Worm (Caenorhabditis elegans) whole organism, L4 larva: ENCODE measurements around the gene col-167.

Experiments
- F10B5.3 ChIP-seq: sonication (generic microtip); optimal IDR thresholded peaks from 2 replicates; lab custom pipeline; 2016; ENCODE audit warnings: mild to moderate bottlenecking, missing genetic modification characterization, missing compliant biosample characterization
- F26F4.8 ChIP-seq: fragments of 200-800 bp; sonication (Bioruptor generic); conservative IDR thresholded peaks from 2 replicates; pipeline ENCODE4 v1.3.6; 2022; ENCODE audit warnings: missing genetic modification characterization, missing compliant biosample characterization
- T26A8.4 ChIP-seq: fragments of 200-800 bp; sonication (Bioruptor generic); IDR thresholded peaks from 2 replicates; pipeline ENCODE4 v1.3.6; 2022; ENCODE audit warnings: missing genetic modification characterization, missing compliant biosample characterization
- Y5F2A.4 ChIP-seq: fragments of 200-800 bp; sonication (Bioruptor generic); optimal IDR thresholded peaks from 2 replicates; lab custom pipeline; 2018; ENCODE audit warnings: mild to moderate bottlenecking, missing genetic modification characterization, missing compliant biosample characterization
- aly-2 ChIP-seq: sonication (generic microtip); optimal IDR thresholded peaks from 2 replicates; lab custom pipeline; 2018; ENCODE audit warnings: missing biosample characterization, missing genetic modification characterization
- ceh-32 ChIP-seq: sonication (generic microtip); optimal IDR thresholded peaks from 2 replicates; lab custom pipeline; 2016; ENCODE audit warnings: mild to moderate bottlenecking, missing genetic modification characterization, missing compliant biosample characterization; ENCODE audit not compliant: poor library complexity
- daf-16 ChIP-seq, 3 experiments: sonication (generic microtip); optimal IDR thresholded peaks; 2 replicates each; lab custom pipeline; 2016 to 2017; ENCODE audit warnings: missing genetic modification characterization in 3 of 3, missing genetic modification reagents in 3 of 3, mild to moderate bottlenecking in 2 of 3, missing compliant biosample characterization in 2 of 3, missing biosample characterization in 1 of 3, moderate library complexity in 1 of 3
- dmd-9 ChIP-seq: fragments of 200-800 bp; sonication (Bioruptor generic); IDR thresholded peaks from 2 replicates; pipeline ENCODE4 v1.3.6; 2022; ENCODE audit warnings: missing genetic modification reagents, missing genetic modification characterization, missing compliant biosample characterization
- egl-27 ChIP-seq: sonication (generic microtip); optimal IDR thresholded peaks from 3 replicates; lab custom pipeline; 2017; ENCODE audit warnings: missing biosample characterization, missing genetic modification reagents, missing genetic modification characterization
- egl-43 ChIP-seq: fragments of 200-800 bp; sonication (Bioruptor generic); IDR thresholded peaks from 2 replicates; pipeline ENCODE4 v1.3.6; 2022; ENCODE audit warnings: missing genetic modification reagents, missing genetic modification characterization, missing compliant biosample characterization
- fos-1 ChIP-seq: fragments of 150-350 bp; optimal IDR thresholded peaks from 2 replicates; lab custom pipeline; 2014; ENCODE audit warnings: missing biosample characterization, missing genetic modification characterization
- jun-1 ChIP-seq: fragments of 150-350 bp; optimal IDR thresholded peaks from 2 replicates; lab custom pipeline; 2014; ENCODE audit warnings: missing biosample characterization, missing genetic modification reagents, missing genetic modification characterization
- lin-29 ChIP-seq: fragments of 200-800 bp; sonication (Bioruptor generic); IDR thresholded peaks from 2 replicates; pipeline ENCODE4 v1.3.6; 2022; ENCODE audit warnings: missing genetic modification reagents, missing genetic modification characterization, missing compliant biosample characterization
- lin-38 ChIP-seq: fragments of 200-800 bp; sonication (Bioruptor generic); IDR thresholded peaks from 2 replicates; pipeline ENCODE4 v1.3.6; 2022; ENCODE audit warnings: missing genetic modification reagents, missing genetic modification characterization, missing compliant biosample characterization
- lsy-2 ChIP-seq, 2 experiments: fragments of 150-350 bp in 1 of 2; sonication (generic microtip) in 1 of 2; optimal IDR thresholded peaks; 2 replicates each; lab custom pipeline; 2014 to 2017; ENCODE audit warnings: missing biosample characterization in 2 of 2, missing genetic modification characterization in 2 of 2
- madf-5 ChIP-seq, 2 experiments: fragments of 200-800 bp; sonication (Bioruptor generic); IDR thresholded peaks; 2 replicates each; pipeline ENCODE4 v1.3.6; 2022; ENCODE audit warnings: missing compliant biosample characterization in 2 of 2, missing genetic modification characterization in 2 of 2
- nhr-42 ChIP-seq: fragments of 200-800 bp; sonication (Bioruptor generic); IDR thresholded peaks from 2 replicates; pipeline ENCODE4 v1.3.6; 2022; ENCODE audit warnings: missing genetic modification characterization, missing compliant biosample characterization
- nhr-6 ChIP-seq: fragments of 150-350 bp; optimal IDR thresholded peaks from 2 replicates; lab custom pipeline; 2014; ENCODE audit warnings: missing biosample characterization, missing genetic modification characterization
- nhr-76 ChIP-seq: fragments of 150-350 bp; optimal IDR thresholded peaks from 2 replicates; lab custom pipeline; 2014; ENCODE audit warnings: missing biosample characterization, missing genetic modification characterization
- nhr-77 ChIP-seq: fragments of 150-350 bp; optimal IDR thresholded peaks from 2 replicates; lab custom pipeline; 2014; ENCODE audit warnings: missing biosample characterization, missing genetic modification characterization
- php-3 ChIP-seq: fragments of 200-800 bp; sonication (Bioruptor generic); IDR thresholded peaks from 2 replicates; pipeline ENCODE4 v1.3.6; 2022; ENCODE audit warnings: missing genetic modification reagents, missing genetic modification characterization, missing compliant biosample characterization
- skn-1 ChIP-seq: fragments of 150-350 bp; optimal IDR thresholded peaks from 2 replicates; lab custom pipeline; 2014; ENCODE audit warnings: missing biosample characterization, missing genetic modification characterization
- spr-3 ChIP-seq: fragments of 200-800 bp; sonication (Bioruptor generic); optimal IDR thresholded peaks from 2 replicates; lab custom pipeline; 2018; ENCODE audit warnings: mild to moderate bottlenecking, missing genetic modification characterization, missing compliant biosample characterization
- tag-97 ChIP-seq: fragments of 200-800 bp; sonication (Bioruptor generic); IDR thresholded peaks from 2 replicates; pipeline ENCODE4 v1.3.6; 2022; ENCODE audit warnings: missing genetic modification characterization, missing compliant biosample characterization
- vab-7 ChIP-seq: fragments of 200-800 bp; sonication (Bioruptor generic); IDR thresholded peaks from 2 replicates; pipeline ENCODE4 v1.3.6; 2022; ENCODE audit warnings: missing genetic modification reagents, missing genetic modification characterization, missing compliant biosample characterization
- zag-1 ChIP-seq: fragments of 150-350 bp; optimal IDR thresholded peaks from 2 replicates; lab custom pipeline; 2014; ENCODE audit warnings: missing biosample characterization, missing genetic modification characterization
- zip-2 ChIP-seq: fragments of 150-350 bp; optimal IDR thresholded peaks from 2 replicates; lab custom pipeline; 2014; ENCODE audit warnings: missing biosample characterization, missing genetic modification characterization

col-167 gene

ce11 chrX:6371192-6372116 is 48.2 kb downstream of the col-167 start (continued):
- TF ChIP-seq aly-2 (tag; lab: Kevin White, UChicago) (no peak), lin-38 (GFP tag; lab: Robert Waterston, UW) (no peak; the same call in 1 of the 2 replicates), tag-97 (GFP tag; lab: Robert Waterston, UW) (no peak), egl-43 (GFP tag; lab: Robert Waterston, UW) (no peak; the same call in none of the 2 replicates), zip-2 (peak; percentile 43), nhr-6 (tag; lab: Kevin White, UChicago) (no peak), F26F4.8 (peak; percentile 90), nhr-76 (tag; lab: Kevin White, UChicago) (no peak), nhr-77 (peak; percentile 26), T26A8.4 (GFP tag; lab: Robert Waterston, UW) (no peak; the same call in 1 of the 2 replicates), ceh-32 (tag; lab: Kevin White, UChicago) (peak; percentile 39), Y5F2A.4 (GFP tag; lab: Kevin White, UChicago) (peak; percentile 40), spr-3 (GFP tag; lab: Kevin White, UChicago) (peak; percentile 81), lin-29 (GFP tag; lab: Robert Waterston, UW) (peak; percentile 43; the same call in 1 of the 2 replicates), vab-7 (GFP tag; lab: Robert Waterston, UW) (peak; percentile 90), zag-1 (tag; lab: Kevin White, UChicago) (no peak), daf-16 (GFP tag; optimal IDR thresholded peaks at IDR 0.05; lab: Kevin White, UChicago) (peak; percentile 69 to 79), daf-16 (tag; optimal IDR thresholded peaks at IDR 0.05; lab: Kevin White, UChicago) (peak; percentile 54), nhr-42 (GFP tag; lab: Robert Waterston, UW) (0 out of 2 replicates have a peak, but pooled peaks have one; percentile 16), jun-1 (tag; lab: Kevin White, UChicago) (no peak), php-3 (GFP tag; lab: Robert Waterston, UW) (no peak)

DNA sequence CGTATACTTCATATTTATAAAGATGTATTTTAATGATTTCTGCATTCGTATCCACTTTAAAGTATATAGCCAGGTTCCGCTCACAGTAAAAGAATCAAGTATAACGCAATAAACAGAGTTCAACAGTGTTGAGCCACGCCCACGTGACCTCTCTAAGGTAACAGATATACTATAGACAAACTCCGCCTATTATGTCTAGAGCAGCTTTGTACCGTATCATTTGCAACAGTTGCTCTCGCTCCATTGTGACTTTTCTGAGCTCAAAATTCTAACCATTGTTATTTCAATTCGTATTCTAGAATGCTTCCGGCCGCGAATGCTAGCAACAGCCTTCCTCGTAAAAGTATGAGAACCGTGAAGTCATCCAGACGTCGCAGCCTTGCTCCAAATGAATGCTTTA is 50.1 kb downstream of the col-167 start, which contains the start of gene C03B1.17:
TSS of gene C03B1.17 (plus strand) at position 301 of the 400 bp plus-strand sequence.
- no peak for TF ChIP-seq egl-27 (tag; lab: Kevin White, UChicago)
- no peak for TF ChIP-seq F10B5.3 (tag; lab: Kevin White, UChicago)
- no peak for TF ChIP-seq lsy-2 (tag; optimal IDR thresholded peaks at IDR 0.05; lab: Kevin White, UChicago)
- no peak for TF ChIP-seq skn-1 (tag; lab: Kevin White, UChicago)
- no peak for TF ChIP-seq madf-5 (GFP tag; IDR thresholded peaks at IDR 0.05; lab: Robert Waterston, UW)
- no peak for TF ChIP-seq dmd-9 (GFP tag; lab: Robert Waterston, UW)
- TF ChIP-seq fos-1 (tag; lab: Kevin White, UChicago): no peak
- TF ChIP-seq aly-2 (tag; lab: Kevin White, UChicago): no peak
